Worm (Caenorhabditis elegans) whole organism, L1 larva: Measurements from ENCODE around the gene F54D12.1.

Experiments used
- C04F5.9 ChIP-seq: sonication (generic microtip); optimal IDR thresholded peaks from 2 replicates; lab custom pipeline; 2016; ENCODE audit warnings: missing genetic modification characterization, missing compliant biosample characterization
- aly-2 ChIP-seq: fragments of 150-350 bp; optimal IDR thresholded peaks from 2 replicates; lab custom pipeline; 2014; ENCODE audit warnings: missing biosample characterization, missing genetic modification characterization
- ama-1 ChIP-seq: fragments of 150-350 bp; optimal IDR thresholded peaks from 2 replicates; lab custom pipeline; 2014
- egl-27 ChIP-seq, 2 experiments: fragments of 150-350 bp in 1 of 2; sonication (generic microtip); optimal IDR thresholded peaks; 3 replicates each; lab custom pipeline; 2017 to 2018; ENCODE audit warnings: missing biosample characterization in 2 of 2, missing genetic modification characterization in 2 of 2, missing genetic modification reagents in 2 of 2
- jun-1 ChIP-seq: fragments of 150-350 bp; optimal IDR thresholded peaks from 2 replicates; lab custom pipeline; 2014; ENCODE audit warnings: missing biosample characterization, missing genetic modification reagents, missing genetic modification characterization
- lsy-2 ChIP-seq, 2 experiments: fragments of 150-350 bp; optimal IDR thresholded peaks; 2 replicates each; lab custom pipeline; 2014; ENCODE audit warnings: missing biosample characterization in 2 of 2, missing genetic modification characterization in 2 of 2
- mdl-1 ChIP-seq, 2 experiments: fragments of 150-350 bp; optimal IDR thresholded peaks; 2 replicates each; lab custom pipeline; 2014 to 2017; ENCODE audit warnings: missing biosample characterization in 2 of 2, missing genetic modification characterization in 2 of 2, inconsistent platforms in 1 of 2
- mef-2 ChIP-seq: fragments of 150-350 bp; optimal IDR thresholded peaks from 2 replicates; lab custom pipeline; 2014; ENCODE audit warnings: missing biosample characterization, missing genetic modification characterization
- nhr-12 ChIP-seq: sonication (generic microtip); optimal IDR thresholded peaks from 2 replicates; lab custom pipeline; 2017; ENCODE audit warnings: missing biosample characterization, missing genetic modification characterization
- snpc-4 ChIP-seq: fragments of 150-350 bp; optimal IDR thresholded peaks from 2 replicates; lab custom pipeline; 2014; ENCODE audit warnings: missing biosample characterization, missing genetic modification characterization
- tlp-1 ChIP-seq: fragments of 150-350 bp; optimal IDR thresholded peaks from 2 replicates; lab custom pipeline; 2014; ENCODE audit warnings: missing biosample characterization, missing genetic modification characterization
- zip-4 ChIP-seq: fragments of 200-800 bp; sonication (Bioruptor generic); optimal IDR thresholded peaks from 2 replicates; lab custom pipeline; 2018; ENCODE audit warnings: mild to moderate bottlenecking, missing genetic modification characterization, moderate library complexity, missing compliant biosample characterization
- ztf-11 ChIP-seq, 2 experiments: sonication (generic microtip); optimal IDR thresholded peaks; 2 replicates each; lab custom pipeline; 2016 to 2017; ENCODE audit warnings: missing genetic modification characterization in 2 of 2, missing biosample characterization in 1 of 2, missing compliant biosample characterization in 1 of 2

- TF ChIP-seq ztf-11 (tag; optimal IDR thresholded peaks at IDR 0.05; lab: Kevin White, UChicago) (no peak), zip-4 (GFP tag; lab: Kevin White, UChicago) (no peak), jun-1 (no peak), C04F5.9 (no peak), tlp-1 (tag; lab: Kevin White, UChicago) (no peak), ama-1 (lab: Kevin White, UChicago) (no peak), aly-2 (tag; lab: Kevin White, UChicago) (no peak), nhr-12 (no peak), lsy-2 (tag; optimal IDR thresholded peaks at IDR 0.05; lab: Kevin White, UChicago) (no peak), mdl-1 (tag; optimal IDR thresholded peaks at IDR 0.05; lab: Kevin White, UChicago) (no peak), egl-27 (tag; optimal IDR thresholded peaks at IDR 0.05; lab: Kevin White, UChicago) (no peak), mef-2 (tag; lab: Kevin White, UChicago) (no peak), snpc-4 (tag; lab: Kevin White, UChicago) (no peak)
Measured at ce11 chrII:1357262-1357661, 42.9 kb upstream of the F54D12.1 start.
